Fruit fly (Drosophila melanogaster): ENCODE measurements around the gene Mondo.

- TF ChIP-seq EcR (GFP tag; optimal IDR thresholded peaks at IDR 0.05): no peak
- TF ChIP-seq usp (GFP tag; optimal IDR thresholded peaks at IDR 0.05): no peak
These were observed 7.8 kb downstream of the Mondo start for dm6 chr2L:21302064-21302463.
